Worm (Caenorhabditis elegans) whole organism, L4 larva: Measurements from ENCODE around the gene str-165.

Experiments
- ama-1 ChIP-seq: fragments of 150-350 bp; optimal IDR thresholded peaks from 2 replicates; lab custom pipeline; 2014; ENCODE audit warnings: inconsistent platforms, mixed read lengths
- lin-15B ChIP-seq: fragments of 150-350 bp; sonication (generic microtip); optimal IDR thresholded peaks from 3 replicates; lab custom pipeline; 2014; ENCODE audit warnings: missing biosample characterization, missing genetic modification characterization
- madf-9 ChIP-seq: fragments of 200-800 bp; sonication (Bioruptor generic); conservative IDR thresholded peaks from 2 replicates; pipeline ENCODE4 v1.3.6; 2022; ENCODE audit warnings: missing genetic modification reagents, missing genetic modification characterization, missing compliant biosample characterization
- nhr-102 ChIP-seq: sonication (generic microtip); optimal IDR thresholded peaks from 2 replicates; lab custom pipeline; 2016; ENCODE audit warnings: mild to moderate bottlenecking, missing genetic modification characterization, moderate library complexity, missing compliant biosample characterization
- pqm-1 ChIP-seq: sonication (generic microtip); optimal IDR thresholded peaks from 2 replicates; lab custom pipeline; 2017; ENCODE audit warnings: missing biosample characterization, missing genetic modification characterization
- zfp-3 ChIP-seq: fragments of 200-800 bp; sonication (Bioruptor generic); conservative IDR thresholded peaks from 2 replicates; pipeline ENCODE4 v1.3.6; 2022; ENCODE audit warnings: missing genetic modification reagents, missing genetic modification characterization, missing compliant biosample characterization

DNA sequence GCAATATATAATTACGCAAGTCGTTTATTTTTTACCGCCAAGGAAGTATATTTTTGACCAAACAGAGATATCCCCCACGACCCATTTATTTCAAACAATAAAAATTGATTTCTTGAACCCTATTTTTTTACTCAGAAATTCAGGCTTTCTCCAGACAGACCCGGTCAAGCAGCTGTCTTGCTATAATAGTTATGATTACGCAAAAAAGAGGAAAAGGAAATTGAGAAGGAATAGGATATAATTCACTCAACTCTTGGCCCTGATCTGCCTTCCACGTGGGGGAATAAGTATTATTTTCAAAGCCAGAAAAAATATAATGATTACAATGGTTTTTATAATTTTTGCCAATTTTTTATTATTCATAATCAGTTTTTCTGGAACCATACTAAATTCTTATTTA, 26.2 kb downstream of the str-165 start, which contains the start of gene srx-136:
- TF ChIP-seq nhr-102 (tag; lab: Kevin White, UChicago) (no peak), lin-15B (tag; lab: Kevin White, UChicago) (no peak), madf-9 (GFP tag; lab: Robert Waterston, UW) (no peak), pqm-1 (tag; lab: Kevin White, UChicago) (no peak), zfp-3 (GFP tag; lab: Robert Waterston, UW) (no peak), ama-1 (lab: Kevin White, UChicago) (no peak)
